In the genomic region with DNA sequence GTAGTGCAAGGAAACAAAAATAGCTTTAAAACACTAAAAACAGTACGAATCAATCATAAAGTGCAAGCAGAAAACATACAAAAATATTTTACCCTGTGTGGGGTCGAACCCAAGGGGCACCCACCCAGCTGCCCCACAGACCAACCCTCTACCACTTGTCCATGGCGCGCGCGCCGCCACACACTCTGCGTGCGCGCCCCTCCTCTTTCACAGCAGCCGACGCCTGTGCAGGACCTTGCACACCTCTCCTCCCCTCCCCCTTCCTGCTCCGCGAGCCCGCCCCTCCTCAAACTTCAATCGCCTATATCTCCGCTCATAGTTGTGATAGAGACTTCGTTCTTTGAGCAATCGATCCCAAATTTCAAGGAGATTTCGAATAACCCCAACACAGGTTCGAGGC, we compare ENCODE assay signal across 3 worm cellular contexts.
TF ChIP-seq lines count a peak whose summit lies in the region.
"Not testable (repeated sequence)": the region's sequence is repeated elsewhere in the genome, so short reads cannot be mapped to it uniquely, and the experiment has no call there.

No protein-coding gene starts in this region.

TF ChIP-seq in whole organism, L1 larva, 84 proteins besides CTCF, POLR2A, EP300 and RAD21:
- TF ChIP-seq isw-1 (GFP tag; IDR thresholded peaks at IDR 0.05; lab: Robert Waterston, UW), result peak; percentile 21; the same call in 1 of the 2 replicates
- peak; percentile 64 for TF ChIP-seq nhr-19 (GFP tag; conservative IDR thresholded peaks at IDR 0.05; lab: Robert Waterston, UW)

TF ChIP-seq in whole organism, L4 larva, 104 proteins besides CTCF, POLR2A, EP300 and RAD21:
- TF ChIP-seq Y48G9A.11 (GFP tag; IDR thresholded peaks at IDR 0.05; lab: Robert Waterston, UW) (0 out of 2 replicates have a peak, but pooled peaks have one; percentile 32), lin-38 (GFP tag; IDR thresholded peaks at IDR 0.05; lab: Robert Waterston, UW) (peak; percentile 67), T26A8.4 (GFP tag; IDR thresholded peaks at IDR 0.05; lab: Robert Waterston, UW) (0 out of 2 replicates have a peak, but pooled peaks have one; percentile 56), dmd-6 (GFP tag; IDR thresholded peaks at IDR 0.05; lab: Robert Waterston, UW) (peak; percentile 13; the same call in 1 of the 2 replicates), set-16 (GFP tag; IDR thresholded peaks at IDR 0.05; lab: Robert Waterston, UW) (peak; percentile 99), egl-43 (GFP tag; IDR thresholded peaks at IDR 0.05; lab: Robert Waterston, UW) (peak; percentile 49; the same call in 1 of the 2 replicates), ctbp-1 (GFP tag; IDR thresholded peaks at IDR 0.05; lab: Robert Waterston, UW) (peak; percentile 77; the same call in 1 of the 2 replicates), nhr-42 (GFP tag; IDR thresholded peaks at IDR 0.05; lab: Robert Waterston, UW) (peak; percentile 68; the same call in 1 of the 2 replicates), hmg-1.1 (GFP tag; IDR thresholded peaks at IDR 0.05; lab: Robert Waterston, UW) (peak; percentile 54; the same call in 1 of the 2 replicates)
TF ChIP-seq in whole organism, L4 larva: peak in this region for 9; not testable (repeated sequence) for 95.

TF ChIP-seq in whole organism, young adult, 124 proteins besides CTCF, POLR2A, EP300 and RAD21:
- TF ChIP-seq Y95B8A.8 (GFP tag; IDR thresholded peaks at IDR 0.05; lab: Robert Waterston, UW) (peak; percentile 67; the same call in 1 of the 2 replicates), hmg-1.2 (GFP tag; IDR thresholded peaks at IDR 0.05; lab: Robert Waterston, UW) (0 out of 2 replicates have a peak, but pooled peaks have one; percentile 34), Y53G8AR.9 (GFP tag; conservative IDR thresholded peaks at IDR 0.05; lab: Robert Waterston, UW) (peak; percentile 63; the same call in 1 of the 2 replicates), pbrm-1 (GFP tag; IDR thresholded peaks at IDR 0.05; lab: Robert Waterston, UW) (peak; percentile 88), lin-26 (GFP tag; IDR thresholded peaks at IDR 0.05; lab: Robert Waterston, UW) (peak; percentile 100), ztf-28 (GFP tag; IDR thresholded peaks at IDR 0.05; lab: Robert Waterston, UW) (peak; percentile 59; the same call in 1 of the 2 replicates), ekl-4 (GFP tag; IDR thresholded peaks at IDR 0.05; lab: Robert Waterston, UW) (peak; percentile 72; the same call in 1 of the 2 replicates), F33H1.4 (GFP tag; IDR thresholded peaks at IDR 0.05; lab: Robert Waterston, UW) (peak; percentile 65), snpc-4 (tag; optimal IDR thresholded peaks at IDR 0.05; lab: Kevin White, UChicago) (peak in 1 of 4 experiments; percentile 68), mcd-1 (GFP tag; IDR thresholded peaks at IDR 0.05; lab: Robert Waterston, UW) (peak; percentile 80), rcor-1 (GFP tag; IDR thresholded peaks at IDR 0.05; lab: Robert Waterston, UW) (peak; percentile 74), egrh-3 (GFP tag; IDR thresholded peaks at IDR 0.05; lab: Robert Waterston, UW) (peak; percentile 99), madf-6 (GFP tag; IDR thresholded peaks at IDR 0.05; lab: Robert Waterston, UW) (peak; percentile 71), nfyb-1 (GFP tag; IDR thresholded peaks at IDR 0.05; lab: Robert Waterston, UW) (peak; percentile 74; the same call in 1 of the 2 replicates), attf-6 (GFP tag; IDR thresholded peaks at IDR 0.05; lab: Robert Waterston, UW) (peak; percentile 53; the same call in 1 of the 2 replicates), dox-1 (GFP tag; IDR thresholded peaks at IDR 0.05; lab: Robert Waterston, UW) (peak; percentile 87), hsf-1 (GFP tag; IDR thresholded peaks at IDR 0.05; lab: Robert Waterston, UW) (peak; percentile 62; the same call in 1 of the 2 replicates), D2030.7 (GFP tag; IDR thresholded peaks at IDR 0.05; lab: Robert Waterston, UW) (peak; percentile 95)
- TF ChIP-seq snpc-4 (GFP tag; optimal IDR thresholded peaks at IDR 0.05; lab: Kevin White, UChicago), result not testable (repeated sequence)
